Fruit fly (Drosophila melanogaster) whole organism: ENCODE data around the gene Mcr.

Experiments used
- CG8478 ChIP-seq: fragments of >200 bp; optimal IDR thresholded peaks from 2 replicates; lab custom pipeline; 2018; ENCODE audit warnings: inconsistent platforms
- pan ChIP-seq: fragments of >200 bp; optimal IDR thresholded peaks from 2 replicates; lab custom pipeline; 2017

DNA sequence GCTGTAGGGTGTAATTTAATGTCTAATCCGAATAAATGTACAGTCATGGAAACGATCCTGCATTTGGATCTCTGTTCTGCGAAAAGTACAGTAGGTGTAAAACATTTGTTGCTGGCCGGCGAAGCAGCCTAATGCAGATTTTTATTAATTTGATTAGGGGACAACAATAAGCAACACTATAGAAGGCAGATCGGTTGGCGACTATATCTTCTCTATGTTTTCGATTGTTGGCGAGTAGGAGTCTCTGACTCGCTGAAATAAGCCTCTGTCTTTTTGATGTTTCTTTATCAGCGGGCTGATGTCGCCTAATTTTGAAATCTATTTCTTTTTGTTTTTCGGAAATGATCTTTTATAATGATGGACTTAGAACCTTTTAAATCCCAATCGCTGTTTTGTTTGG, 52.7 kb downstream of the Mcr start:
- TF ChIP-seq pan = no peak
- no peak for TF ChIP-seq CG8478 (lab: Kevin White, UChicago)
